Worm (Caenorhabditis elegans) whole organism, L4 larva: ENCODE data around the gene F31F4.11.

ENCODE experiments used
- F26F4.8 ChIP-seq: fragments of 200-800 bp; sonication (Bioruptor generic); conservative IDR thresholded peaks from 2 replicates; pipeline ENCODE4 v1.3.6; 2022; ENCODE audit warnings: missing genetic modification characterization, missing compliant biosample characterization
- hmg-1.1 ChIP-seq: fragments of 200-800 bp; sonication (Bioruptor generic); IDR thresholded peaks from 2 replicates; pipeline ENCODE4 v1.3.6; 2022; ENCODE audit warnings: missing genetic modification reagents, missing genetic modification characterization, missing compliant biosample characterization
- nhr-11 ChIP-seq: fragments of 150-350 bp; optimal IDR thresholded peaks from 2 replicates; lab custom pipeline; 2014; ENCODE audit warnings: missing biosample characterization, missing genetic modification characterization
- pqm-1 ChIP-seq: sonication (generic microtip); optimal IDR thresholded peaks from 2 replicates; lab custom pipeline; 2017; ENCODE audit warnings: missing biosample characterization, missing genetic modification characterization
- spr-3 ChIP-seq: fragments of 200-800 bp; sonication (Bioruptor generic); optimal IDR thresholded peaks from 2 replicates; lab custom pipeline; 2018; ENCODE audit warnings: mild to moderate bottlenecking, missing genetic modification characterization, missing compliant biosample characterization

- TF ChIP-seq nhr-11 (tag; lab: Kevin White, UChicago) (no peak), pqm-1 (tag; lab: Kevin White, UChicago) (no peak), F26F4.8 (no peak), hmg-1.1 (GFP tag; lab: Robert Waterston, UW) (no peak), spr-3 (GFP tag; lab: Kevin White, UChicago) (no peak)
These were observed 31.7 kb upstream of the F31F4.11 start, which contains the start of gene srj-52 for ce11 chrV:695914-696313.
